Fruit fly (Drosophila melanogaster) ovary, adult (tissue): ENCODE measurements around the gene CG6231.

Source experiments
- CG17801 ChIP-seq: fragments of 200-800 bp; optimal IDR thresholded peaks from 2 replicates; lab custom pipeline; 2019; ENCODE audit warnings: missing biosample characterization, mild to moderate bottlenecking, missing genetic modification characterization, moderate library complexity; ENCODE audit not compliant: partially characterized antibody

Gene CG6231

DNA sequence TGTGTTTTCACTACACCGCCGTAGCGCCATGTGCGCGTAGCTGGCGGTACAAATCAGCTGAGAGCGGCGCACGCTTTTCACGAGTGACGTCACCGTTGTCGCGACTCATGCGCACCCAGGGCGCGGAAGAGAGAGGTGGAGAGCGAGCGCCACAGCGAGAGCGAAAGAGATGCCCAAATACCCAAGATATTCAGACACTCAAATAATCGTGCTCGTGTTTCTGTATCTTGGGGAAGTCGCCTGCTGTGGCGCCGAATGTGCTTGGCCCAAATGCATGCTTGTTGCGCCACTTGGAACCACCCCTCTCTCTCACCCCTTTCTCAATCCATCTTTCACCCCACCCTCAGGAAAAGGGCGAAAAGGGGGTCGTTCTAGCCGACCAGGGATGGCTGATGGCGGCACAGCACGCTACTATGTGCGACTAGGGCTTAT, at the start of gene CG6231:
TSS of gene CG6231 (minus strand) at position 34 of the 432 bp plus-strand sequence.
- TF ChIP-seq CG17801 (GFP tag; lab: Kevin White, UChicago): no peak

DNA sequence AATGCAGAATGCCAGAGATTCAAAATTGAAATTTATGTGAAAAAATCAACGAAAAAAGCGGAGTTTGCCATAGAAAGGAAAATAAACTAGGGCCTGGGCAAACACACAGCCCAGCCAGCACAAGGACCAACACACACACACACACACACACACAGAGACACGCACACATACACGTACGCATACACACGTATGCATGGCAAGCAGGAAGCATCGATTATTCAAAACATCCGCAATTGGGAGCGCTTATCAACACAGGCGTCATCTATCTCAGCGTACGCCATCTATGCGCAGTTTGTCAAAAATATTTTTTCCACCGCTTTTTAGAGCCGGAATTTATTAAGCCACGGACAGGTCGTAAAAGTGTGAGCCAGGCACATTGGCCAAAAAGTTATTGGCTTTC, 47.3 kb upstream of the CG6231 start:
- no peak for TF ChIP-seq CG17801 (GFP tag; lab: Kevin White, UChicago)

DNA sequence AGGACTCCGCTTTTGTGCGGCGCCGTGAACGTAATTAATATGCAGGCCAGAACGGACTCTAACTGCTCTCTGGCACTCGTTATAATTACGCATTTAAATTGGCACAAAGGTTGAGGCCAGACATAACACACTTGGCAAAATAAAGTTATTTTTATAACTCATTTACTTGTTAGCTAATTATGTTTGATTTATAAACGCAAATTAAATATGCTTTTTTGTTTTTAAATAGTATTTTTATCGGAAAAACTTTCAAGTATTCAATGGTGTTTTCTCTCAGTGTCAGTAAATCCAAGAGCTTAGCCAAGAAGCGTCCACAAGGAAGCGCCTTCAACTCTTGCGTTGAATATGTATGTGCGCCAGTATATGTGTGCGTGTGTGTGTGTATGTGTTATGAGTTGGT, 40.4 kb upstream of the CG6231 start:
- TF ChIP-seq CG17801 (GFP tag; lab: Kevin White, UChicago): no peak

DNA sequence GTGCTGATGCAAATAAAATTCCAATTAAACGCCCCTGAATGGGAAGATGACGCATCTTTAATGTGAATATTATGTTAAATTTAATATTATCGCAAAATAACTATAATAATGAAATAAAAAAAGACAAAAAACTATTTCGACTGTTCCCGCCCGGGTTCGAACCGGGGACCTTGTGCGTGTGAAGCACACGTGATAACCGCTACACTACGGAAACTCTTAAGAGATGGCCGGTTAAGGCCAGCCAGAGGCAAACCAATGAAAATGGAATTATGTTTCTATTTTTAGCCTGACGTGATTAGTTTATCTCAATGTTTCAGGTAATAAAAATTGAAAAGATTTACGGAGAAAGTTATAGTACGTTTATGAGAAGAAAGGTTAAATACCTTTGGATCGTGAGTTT, 39.6 kb upstream of the CG6231 start:
- no peak for TF ChIP-seq CG17801 (GFP tag; lab: Kevin White, UChicago)

DNA sequence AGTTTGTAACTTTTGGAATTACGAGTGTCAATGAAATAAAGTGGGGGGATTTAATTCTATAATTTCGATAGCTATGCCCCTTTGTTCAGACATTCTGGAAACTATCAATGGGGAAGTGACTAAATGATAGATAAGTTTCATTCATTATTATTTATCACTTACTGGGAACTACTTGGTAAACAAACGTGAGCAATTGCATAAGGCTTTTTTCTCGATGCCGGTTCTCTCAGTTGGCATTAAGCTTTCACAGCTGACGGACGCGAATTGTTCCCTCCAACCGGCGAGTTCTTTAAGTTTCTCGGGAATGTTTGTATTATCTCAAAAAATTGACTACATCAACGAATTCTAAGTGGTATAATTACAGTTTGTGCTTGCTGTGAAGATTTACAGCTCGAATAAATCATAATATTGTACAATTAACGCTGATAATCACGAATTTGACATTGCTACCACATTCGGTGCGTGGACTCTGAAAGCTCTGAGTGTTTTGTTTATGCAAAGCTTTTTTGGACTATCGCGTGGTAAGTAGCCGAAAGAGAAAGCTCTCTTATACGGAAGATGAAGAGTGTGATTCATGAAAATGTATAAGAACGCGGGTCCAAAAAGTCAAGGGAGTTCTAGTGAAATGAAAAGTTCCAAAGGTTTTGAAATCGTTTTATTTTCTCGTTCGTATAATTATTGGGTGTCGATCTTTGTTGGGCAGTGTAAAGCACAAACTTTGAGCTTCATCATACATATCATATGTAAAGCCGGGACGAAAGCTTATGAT, 38.9 kb upstream of the CG6231 start, which contains the start of gene Naam:
TSS of gene Naam (plus strand) at position 228 of the 769 bp plus-strand sequence.
- TF ChIP-seq CG17801 (GFP tag; lab: Kevin White, UChicago): peak; percentile 19

DNA sequence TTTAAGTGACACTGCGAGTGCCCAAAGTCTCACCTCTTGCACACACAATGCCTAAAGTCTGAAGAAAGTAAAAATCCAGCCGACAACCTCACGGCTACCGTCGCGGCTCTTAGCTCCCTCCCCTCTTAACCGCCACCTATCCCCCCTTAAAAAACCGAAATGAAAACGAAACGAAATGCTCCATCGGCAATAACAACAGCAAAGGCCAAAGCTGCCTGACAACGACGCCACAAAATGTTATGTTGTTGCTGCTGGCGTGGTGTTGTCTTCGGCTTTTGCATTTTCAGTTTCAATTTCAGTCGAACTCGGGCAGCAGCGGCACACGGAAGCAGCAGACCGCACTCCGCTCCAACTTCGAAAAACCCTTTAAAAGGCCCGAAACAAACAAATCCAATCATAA, 32.2 kb upstream of the CG6231 start, which contains the start of gene CG7432:
TSS of gene CG7432 (plus strand) at position 295 of the 400 bp plus-strand sequence.
- no peak for TF ChIP-seq CG17801 (GFP tag; lab: Kevin White, UChicago)

DNA sequence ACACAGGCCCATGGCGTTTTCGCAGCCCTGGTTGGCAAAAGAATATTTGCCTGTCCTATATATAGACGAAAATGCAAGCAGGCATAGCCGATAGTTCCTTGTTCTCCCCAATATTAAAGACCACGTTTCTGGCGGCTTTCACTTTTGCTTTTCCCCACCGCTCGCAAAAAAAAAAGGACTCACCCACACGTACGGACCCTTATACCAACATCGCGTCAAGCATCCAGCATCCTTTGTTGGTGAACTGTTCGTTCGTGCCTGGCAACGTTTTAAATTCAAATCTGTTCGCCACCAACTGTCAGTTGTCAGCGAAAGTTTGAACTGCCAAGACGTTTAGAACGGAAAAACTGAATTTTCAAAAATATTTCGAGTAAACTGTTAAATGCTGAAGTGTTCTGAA, 26.9 kb upstream of the CG6231 start, which contains the start of gene ort:
TSS of gene ort (plus strand) at position 301 of the 400 bp plus-strand sequence.
- no peak for TF ChIP-seq CG17801 (GFP tag; lab: Kevin White, UChicago)

DNA sequence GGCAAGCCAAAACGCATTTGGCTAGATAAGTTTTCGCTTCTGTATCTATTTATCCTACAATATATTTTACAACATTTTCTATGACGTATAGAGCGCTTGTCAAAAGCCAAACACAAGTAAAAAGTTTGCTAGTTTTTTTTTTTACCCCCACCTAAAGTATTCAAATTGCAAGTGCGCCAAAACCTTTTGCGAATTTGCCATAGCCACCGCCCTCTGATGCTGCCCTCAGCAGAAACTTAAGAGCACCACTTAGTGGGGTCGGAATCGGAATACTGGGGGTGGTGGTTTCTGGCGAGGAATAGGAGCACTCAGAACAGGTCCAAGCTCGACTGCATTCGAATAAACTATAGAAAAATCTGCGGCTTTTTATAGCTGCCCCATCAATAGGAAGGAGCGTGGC, 25.2 kb upstream of the CG6231 start, which contains the start of gene CG6184:
TSS of gene CG6184 (minus strand) at position 101 of the 400 bp plus-strand sequence.
- TF ChIP-seq CG17801 (GFP tag; lab: Kevin White, UChicago): no peak

DNA sequence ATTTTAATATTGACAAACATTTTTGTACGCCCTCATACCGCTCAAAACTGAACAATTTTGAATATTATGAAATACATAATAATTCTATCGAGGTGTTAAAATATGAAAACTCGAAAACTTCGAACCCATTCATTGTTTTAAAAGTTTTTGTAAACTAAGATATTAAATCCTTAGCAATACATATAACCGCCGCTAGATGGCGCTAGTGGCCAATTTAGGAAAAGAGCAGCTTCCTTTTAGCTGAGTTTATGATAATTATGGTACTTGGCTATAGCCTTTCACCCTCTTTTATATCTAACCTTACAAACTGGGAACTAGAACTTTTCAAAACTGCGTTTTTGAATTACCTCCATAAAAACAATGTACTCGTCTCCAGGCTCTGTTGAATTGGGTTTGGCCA, 24.7 kb upstream of the CG6231 start:
- TF ChIP-seq CG17801 (GFP tag; lab: Kevin White, UChicago): no peak

DNA sequence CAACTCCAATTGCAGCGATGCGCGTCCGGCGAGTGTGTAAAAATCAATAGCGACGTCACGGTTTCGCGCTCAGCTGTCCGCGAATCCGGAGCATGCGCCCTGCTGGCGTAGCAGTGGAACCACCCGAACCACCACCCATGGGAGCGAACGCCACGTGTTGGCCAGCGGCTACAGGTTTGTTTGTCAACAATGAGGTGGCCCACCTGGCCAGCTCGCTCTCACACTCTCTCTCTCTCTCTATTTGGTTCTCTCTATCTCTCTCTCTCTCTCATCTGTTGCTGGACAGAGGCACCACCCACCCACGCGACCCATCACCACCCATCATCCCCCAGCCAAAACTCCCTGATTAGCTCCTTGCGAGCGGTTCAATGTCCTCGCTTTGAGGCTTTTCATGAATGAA, 23.9 kb upstream of the CG6231 start:
- no peak for TF ChIP-seq CG17801 (GFP tag; lab: Kevin White, UChicago)

DNA sequence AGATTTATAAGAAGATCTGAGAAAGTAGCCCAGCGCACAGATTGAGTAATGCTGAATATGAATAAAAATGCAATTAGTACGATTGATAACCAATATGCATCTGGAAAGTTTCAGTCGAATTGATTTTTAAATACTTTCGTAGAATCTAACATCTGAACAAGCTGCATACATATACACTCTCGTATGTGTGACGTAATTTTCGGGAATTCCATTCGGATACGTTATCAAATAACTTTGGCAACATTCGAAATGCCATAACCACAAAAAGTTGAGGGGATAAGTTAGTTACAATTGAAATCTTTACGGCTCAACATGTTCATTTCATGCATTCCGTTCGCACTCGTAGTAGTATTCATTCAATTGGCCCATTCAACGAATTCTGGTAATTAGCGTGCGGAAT, 18.2 kb upstream of the CG6231 start, which contains the start of gene CG31219:
TSS of gene CG31219 (plus strand) at position 301 of the 400 bp plus-strand sequence.
- no peak for TF ChIP-seq CG17801 (GFP tag; lab: Kevin White, UChicago)

DNA sequence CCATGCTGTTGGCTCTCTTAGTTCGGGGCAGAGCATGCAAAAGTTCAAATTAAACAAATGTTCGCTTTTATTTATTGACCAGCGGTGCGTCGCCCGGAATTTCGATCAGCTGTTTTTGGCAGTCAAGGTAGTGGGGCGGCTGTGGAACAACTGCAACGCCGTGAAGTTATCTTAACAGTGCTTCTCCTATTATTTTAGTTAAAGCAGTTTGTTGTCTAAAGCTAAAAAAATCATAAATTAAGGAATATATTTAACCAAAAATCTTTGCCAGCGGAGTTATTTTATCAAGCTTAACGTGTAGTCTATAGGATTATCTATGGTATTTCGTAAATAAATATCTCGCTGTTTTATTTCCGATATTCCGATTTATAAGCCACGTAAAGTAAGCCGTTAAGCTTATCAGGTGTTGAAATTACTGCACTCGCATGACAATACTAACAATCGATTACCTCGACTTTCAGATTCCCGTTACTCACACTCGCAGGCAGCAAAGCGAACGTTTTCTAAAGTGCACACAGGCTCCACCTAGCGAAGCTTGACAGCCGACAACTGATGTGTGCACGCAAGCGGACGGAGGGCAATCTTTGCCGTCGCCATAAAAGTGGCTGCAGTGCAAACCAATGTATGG, 15.9 kb upstream of the CG6231 start, which contains the start of the genes CG6195 and CG31220:
TSS of gene CG6195 (minus strand) at position 122 of the 628 bp plus-strand sequence.
TSS of gene CG31220 (plus strand) at position 199 of the 628 bp plus-strand sequence.
- TF ChIP-seq CG17801 (GFP tag; lab: Kevin White, UChicago): no peak

DNA sequence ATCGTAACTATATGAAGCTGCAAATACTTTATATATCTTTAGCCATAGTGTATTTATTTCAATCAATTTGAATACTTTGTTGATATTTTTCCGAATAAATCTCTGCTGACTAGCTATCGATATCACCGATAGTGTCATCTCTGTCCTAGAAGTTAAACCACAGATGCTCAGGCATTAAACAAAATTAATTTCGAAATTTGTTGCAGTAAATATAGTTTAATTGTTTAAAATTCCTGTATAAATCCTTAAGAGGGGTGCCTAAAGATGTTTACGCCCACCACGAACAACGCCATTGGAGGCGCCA, 12.3 kb upstream of the CG6231 start, which contains the start of gene Nup58:
TSS of gene Nup58 (plus strand) at position 126 of the 304 bp plus-strand sequence.
- peak; percentile 11 for TF ChIP-seq CG17801 (GFP tag; lab: Kevin White, UChicago)

DNA sequence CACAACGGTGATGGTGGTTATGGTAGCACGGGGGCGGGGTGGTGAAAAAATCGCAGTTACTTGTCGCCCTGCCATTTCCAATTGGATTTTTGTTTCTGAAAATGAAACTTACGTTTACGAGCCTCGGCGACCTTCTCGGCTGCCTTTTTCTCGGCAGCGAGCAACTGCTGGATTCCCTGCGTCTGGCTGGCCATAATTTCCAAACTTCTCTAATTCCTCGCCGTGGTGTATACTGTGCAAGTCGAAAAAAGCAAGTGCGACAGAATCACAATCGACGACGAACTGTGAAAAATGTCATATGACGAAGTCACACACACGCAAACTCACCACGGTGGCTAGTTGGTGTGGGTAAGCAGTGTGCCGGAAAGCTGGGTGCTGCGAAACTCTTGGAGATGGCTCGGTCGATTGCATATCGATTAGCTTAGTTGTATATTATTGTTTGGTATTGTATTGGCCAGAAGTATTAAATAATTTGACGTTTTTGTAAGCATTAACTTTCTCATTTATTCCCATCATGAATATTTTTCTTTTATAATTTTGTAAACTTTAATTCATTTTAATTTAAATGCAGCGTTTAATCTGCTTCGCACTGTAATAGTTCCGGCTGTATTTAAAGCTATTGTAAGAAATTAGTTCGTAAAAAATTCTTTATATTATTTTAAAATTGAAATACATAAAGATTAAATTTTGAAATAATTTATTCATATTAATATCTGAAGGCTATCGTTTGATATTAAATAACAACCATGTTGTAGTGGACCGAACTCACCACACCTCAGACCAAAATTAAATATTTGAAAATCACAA, 11.8 kb upstream of the CG6231 start, which contains the start of gene Vha13:
TSS of gene Vha13 (minus strand) at position 293 of the 807 bp plus-strand sequence.
- peak; percentile 74 for TF ChIP-seq CG17801 (GFP tag; lab: Kevin White, UChicago)
